Worm (Caenorhabditis elegans) whole organism, midembryonic: ENCODE data around the gene C42C1.9.

Experiments
- T22C8.4 ChIP-seq: fragments of 200-800 bp; sonication (Bioruptor generic); IDR thresholded peaks from 2 replicates; pipeline ENCODE4 v1.3.6; 2022; ENCODE audit warnings: missing genetic modification characterization, missing compliant biosample characterization
- cog-1 ChIP-seq: sonication (generic microtip); optimal IDR thresholded peaks from 2 replicates; lab custom pipeline; 2016; ENCODE audit warnings: missing genetic modification characterization, missing compliant biosample characterization
- flt-1 ChIP-seq: fragments of 200-800 bp; sonication (Bioruptor generic); IDR thresholded peaks from 2 replicates; pipeline ENCODE4 v1.3.6; 2022; ENCODE audit warnings: missing genetic modification characterization, missing compliant biosample characterization
- klf-2 ChIP-seq: fragments of 200-800 bp; sonication (Bioruptor generic); conservative IDR thresholded peaks from 2 replicates; pipeline ENCODE4 v1.3.6; 2022; ENCODE audit warnings: missing genetic modification reagents, missing genetic modification characterization, missing compliant biosample characterization
- med-1 ChIP-seq: sonication (generic microtip); optimal IDR thresholded peaks from 2 replicates; lab custom pipeline; 2017; ENCODE audit warnings: missing genetic modification characterization, mild to moderate bottlenecking, missing compliant biosample characterization, antibody characterized with exemption, missing genetic modification reagents; ENCODE audit not compliant: insufficient read depth
- tab-1 ChIP-seq: fragments of 200-800 bp; sonication (Bioruptor generic); IDR thresholded peaks from 2 replicates; pipeline ENCODE4 v1.3.6; 2022; ENCODE audit warnings: missing genetic modification characterization, missing compliant biosample characterization

ce11 chrIV:12278507-12278906 lies 10.7 kb upstream of the C42C1.9 start, which contains the start of the genes tag-335 and vkmt-1:
- TF ChIP-seq T22C8.4 (no peak), cog-1 (no peak), med-1 (GFP tag; lab: Kevin White, UChicago) (no peak), klf-2 (GFP tag; lab: Robert Waterston, UW) (no peak), tab-1 (GFP tag; lab: Robert Waterston, UW) (no peak), flt-1 (GFP tag; lab: Robert Waterston, UW) (no peak)
